Worm (Caenorhabditis elegans) whole organism, L3 larva: ENCODE data around the gene fipr-14.

Experiments used
- R02D3.7 ChIP-seq: fragments of 150-350 bp; optimal IDR thresholded peaks from 2 replicates; lab custom pipeline; 2014; ENCODE audit warnings: missing biosample characterization, missing genetic modification characterization
- egl-5 ChIP-seq: fragments of 150-350 bp; optimal IDR thresholded peaks from 2 replicates; lab custom pipeline; 2017; ENCODE audit warnings: missing biosample characterization, missing genetic modification reagents, missing genetic modification characterization, inconsistent platforms
- lsy-12 ChIP-seq: sonication (generic microtip); optimal IDR thresholded peaks from 2 replicates; lab custom pipeline; 2016; ENCODE audit warnings: mild to moderate bottlenecking, missing genetic modification characterization, missing compliant biosample characterization
- nhr-11 ChIP-seq: fragments of 150-350 bp; optimal IDR thresholded peaks from 2 replicates; lab custom pipeline; 2014; ENCODE audit warnings: missing biosample characterization, missing genetic modification characterization
- nhr-76 ChIP-seq: fragments of 150-350 bp; sonication (generic microtip); optimal IDR thresholded peaks from 5 replicates; lab custom pipeline; 2014; ENCODE audit warnings: missing biosample characterization, missing genetic modification characterization
- tbx-2 ChIP-seq: sonication (generic microtip); optimal IDR thresholded peaks from 2 replicates; lab custom pipeline; 2016; ENCODE audit warnings: mild to moderate bottlenecking, missing genetic modification characterization, missing compliant biosample characterization

ce11 chrIV:10916134-10916533 lies 39.2 kb downstream of the fipr-14 start:
- no peak for TF ChIP-seq nhr-76 (tag; lab: Kevin White, UChicago)
- TF ChIP-seq egl-5 (tag; lab: Kevin White, UChicago) = no peak
- TF ChIP-seq lsy-12 = no peak
- TF ChIP-seq nhr-11 = no peak
- TF ChIP-seq R02D3.7 = no peak
- TF ChIP-seq tbx-2 (tag; lab: Kevin White, UChicago) = no peak
